Fruit fly (Drosophila melanogaster): ENCODE data around the gene Cph.
A peak's percentile ranks its signal among the peaks of the same experiment; 100 is the strongest.

Cph gene

dm6 chrX:7166306-7166705 lies 28.8 kb downstream of the Cph start (continued):
- TF ChIP-seq bbx (GFP tag; IDR thresholded peaks at IDR 0.05; ENCODE audit: partially characterized antibody) (no peak), run (tag; optimal IDR thresholded peaks at IDR 0.05) (no peak), B-H1 (GFP tag; IDR thresholded peaks at IDR 0.05) (no peak), CG3995 (GFP tag; optimal IDR thresholded peaks at IDR 0.05) (no peak), CG2712 (tag; optimal IDR thresholded peaks at IDR 0.05) (peak; percentile 82), CG17328 (GFP tag; IDR thresholded peaks at IDR 0.05) (peak; percentile 62), CG32532 (GFP tag; IDR thresholded peaks at IDR 0.05) (no peak), danr (GFP tag; IDR thresholded peaks at IDR 0.05) (peak; percentile 19; the same call in 1 of the 2 replicates), dimm (GFP tag; IDR thresholded peaks at IDR 0.05) (no peak), pnt (GFP tag; optimal IDR thresholded peaks at IDR 0.05) (no peak), CG7372 (GFP tag; IDR thresholded peaks at IDR 0.05) (no peak), Hmr (GFP tag; optimal IDR thresholded peaks at IDR 0.05) (no peak), eve (GFP tag; optimal IDR thresholded peaks at IDR 0.05) (no peak), CG11723 (GFP tag; optimal IDR thresholded peaks at IDR 0.05) (no peak), psq (GFP tag; optimal IDR thresholded peaks at IDR 0.05) (no peak), CG10147 (GFP tag; optimal IDR thresholded peaks at IDR 0.05) (no peak), nmo (GFP tag; optimal IDR thresholded peaks at IDR 0.05) (peak; percentile 57), her (GFP tag; optimal IDR thresholded peaks at IDR 0.05) (no peak), H2.0 (GFP tag; IDR thresholded peaks at IDR 0.05) (no peak), hth (optimal IDR thresholded peaks at IDR 0.05) (no peak), Scr (GFP tag; IDR thresholded peaks at IDR 0.05; ENCODE audit: partially characterized antibody) (no peak), Six4 (GFP tag; optimal IDR thresholded peaks at IDR 0.05) (peak; percentile 1), gro (GFP tag; optimal IDR thresholded peaks at IDR 0.05) (no peak), CG8478 (optimal IDR thresholded peaks at IDR 0.05) (no peak), HLH54F (GFP tag; optimal IDR thresholded peaks at IDR 0.05) (no peak), row (GFP tag; IDR thresholded peaks at IDR 0.05) (peak; percentile 67), CG31388 (GFP tag; optimal IDR thresholded peaks at IDR 0.05) (no peak), CG3065 (GFP tag; optimal IDR thresholded peaks at IDR 0.05) (no peak), CG7963 (GFP tag; IDR thresholded peaks at IDR 0.05; ENCODE audit: partially characterized antibody) (no peak), CG16815 (GFP tag; optimal IDR thresholded peaks at IDR 0.05) (peak; percentile 76), tap (tag; optimal IDR thresholded peaks at IDR 0.05) (no peak), CG10959 (GFP tag; IDR thresholded peaks at IDR 0.05) (peak; percentile 72), CG4424 (GFP tag; optimal IDR thresholded peaks at IDR 0.05) (peak; percentile 56), Jarid2 (GFP tag; optimal IDR thresholded peaks at IDR 0.05) (no peak), sd (tag; optimal IDR thresholded peaks at IDR 0.05) (no peak), Atf3 (GFP tag; optimal IDR thresholded peaks at IDR 0.05) (no peak), lab (GFP tag; optimal IDR thresholded peaks at IDR 0.05) (no peak), h (optimal IDR thresholded peaks at IDR 0.05) (no peak), Bteb2 (GFP tag; optimal IDR thresholded peaks at IDR 0.05) (no peak), ac (GFP tag; optimal IDR thresholded peaks at IDR 0.05) (peak; percentile 41), Usf (GFP tag; optimal IDR thresholded peaks at IDR 0.05) (peak; percentile 27), CG7357 (GFP tag; IDR thresholded peaks at IDR 0.05) (no peak), Xbp1 (GFP tag; optimal IDR thresholded peaks at IDR 0.05) (peak; percentile 33), CG12219 (GFP tag; optimal IDR thresholded peaks at IDR 0.05) (peak; percentile 2), CG8944 (GFP tag; optimal IDR thresholded peaks at IDR 0.05) (peak; percentile 1), sqz (GFP tag; optimal IDR thresholded peaks at IDR 0.05) (no peak), CG17829 (tag; optimal IDR thresholded peaks at IDR 0.05) (peak; percentile 65), PHDP (tag; optimal IDR thresholded peaks at IDR 0.05) (no peak), CG11695 (GFP tag; IDR thresholded peaks at IDR 0.05) (no peak), ind (GFP tag; optimal IDR thresholded peaks at IDR 0.05) (no peak), CG4820 (GFP tag; optimal IDR thresholded peaks at IDR 0.05) (peak; percentile 29), HLHmδ (GFP tag; optimal IDR thresholded peaks at IDR 0.05) (no peak), Asciz (GFP tag; optimal IDR thresholded peaks at IDR 0.05) (no peak)
